Worm (Caenorhabditis elegans) whole organism, late embryonic: ENCODE data around the gene C55B6.1.

Source experiments
- pha-4 ChIP-seq: fragments of 150-350 bp; optimal IDR thresholded peaks from 2 replicates; lab custom pipeline; 2018; ENCODE audit warnings: missing biosample characterization, missing genetic modification reagents, missing genetic modification characterization
- pqm-1 ChIP-seq: sonication (generic microtip); optimal IDR thresholded peaks from 2 replicates; lab custom pipeline; 2016; ENCODE audit warnings: missing genetic modification characterization, missing compliant biosample characterization
- syd-9 ChIP-seq: sonication (generic microtip); optimal IDR thresholded peaks from 2 replicates; lab custom pipeline; 2016; ENCODE audit warnings: mild to moderate bottlenecking, missing genetic modification characterization, moderate library complexity, missing compliant biosample characterization
- tbx-2 ChIP-seq: sonication (generic microtip); optimal IDR thresholded peaks from 2 replicates; lab custom pipeline; 2016; ENCODE audit warnings: missing genetic modification characterization, missing compliant biosample characterization
- zip-5 ChIP-seq: sonication (generic microtip); optimal IDR thresholded peaks from 2 replicates; lab custom pipeline; 2016; ENCODE audit warnings: missing genetic modification characterization, missing compliant biosample characterization

- no peak for TF ChIP-seq zip-5 (tag; lab: Kevin White, UChicago)
- no peak for TF ChIP-seq pha-4
- no peak for TF ChIP-seq syd-9 (tag; lab: Kevin White, UChicago)
- no peak for TF ChIP-seq tbx-2 (tag; lab: Kevin White, UChicago)
- no peak for TF ChIP-seq pqm-1
These were observed 6.3 kb downstream of the C55B6.1 start, which contains the start of gene ZK867.2 for ce11 chrX:7206419-7206818.
